Worm (Caenorhabditis elegans) whole organism, L3 larva: ENCODE measurements around the gene scd-2.

Source experiments
- ama-1 ChIP-seq: fragments of 150-350 bp; optimal IDR thresholded peaks from 2 replicates; lab custom pipeline; 2018
- nhr-12 ChIP-seq: fragments of 150-350 bp; optimal IDR thresholded peaks from 2 replicates; lab custom pipeline; 2014; ENCODE audit warnings: missing biosample characterization, missing genetic modification characterization

- TF ChIP-seq ama-1 (lab: Kevin White, UChicago): no peak
- TF ChIP-seq nhr-12: no peak
Observed at ce11 chrV:6632925-6633324, at the start of gene scd-2.
